Worm (Caenorhabditis elegans) whole organism, L4 larva: ENCODE measurements around the gene nish-1.

ENCODE experiments used
- D1046.2 ChIP-seq: fragments of 200-800 bp; sonication (Bioruptor generic); IDR thresholded peaks from 2 replicates; pipeline ENCODE4 v1.3.6; 2022; ENCODE audit warnings: missing genetic modification characterization, missing compliant biosample characterization
- F10B5.3 ChIP-seq: sonication (generic microtip); optimal IDR thresholded peaks from 2 replicates; lab custom pipeline; 2016; ENCODE audit warnings: mild to moderate bottlenecking, missing genetic modification characterization, missing compliant biosample characterization
- F26F4.8 ChIP-seq: fragments of 200-800 bp; sonication (Bioruptor generic); conservative IDR thresholded peaks from 2 replicates; pipeline ENCODE4 v1.3.6; 2022; ENCODE audit warnings: missing genetic modification characterization, missing compliant biosample characterization
- F37D6.2 ChIP-seq: sonication (generic microtip); optimal IDR thresholded peaks from 2 replicates; lab custom pipeline; 2016; ENCODE audit warnings: mild to moderate bottlenecking, missing genetic modification characterization, missing compliant biosample characterization
- F44E2.7 ChIP-seq: fragments of 200-800 bp; sonication (Bioruptor generic); IDR thresholded peaks from 2 replicates; pipeline ENCODE4 v2.1.2; 2022; ENCODE audit warnings: missing genetic modification characterization, missing compliant biosample characterization
- R02D3.7 ChIP-seq: fragments of 150-350 bp; sonication (generic microtip); optimal IDR thresholded peaks from 3 replicates; lab custom pipeline; 2014; ENCODE audit warnings: missing biosample characterization, missing genetic modification characterization
- Y105C5A.15 ChIP-seq: fragments of 200-800 bp; sonication (Bioruptor generic); IDR thresholded peaks from 2 replicates; pipeline ENCODE4 v1.3.6; 2022; ENCODE audit warnings: missing genetic modification characterization, missing compliant biosample characterization
- Y48G9A.11 ChIP-seq: fragments of 200-800 bp; sonication (Bioruptor generic); IDR thresholded peaks from 2 replicates; pipeline ENCODE4 v1.3.6; 2022; ENCODE audit warnings: missing genetic modification reagents, missing genetic modification characterization, missing compliant biosample characterization
- Y5F2A.4 ChIP-seq: fragments of 200-800 bp; sonication (Bioruptor generic); optimal IDR thresholded peaks from 2 replicates; lab custom pipeline; 2018; ENCODE audit warnings: mild to moderate bottlenecking, missing genetic modification characterization, missing compliant biosample characterization
- ZK337.2 ChIP-seq: fragments of 200-800 bp; sonication (Bioruptor generic); IDR thresholded peaks from 2 replicates; pipeline ENCODE4 v1.3.6; 2022; ENCODE audit warnings: missing genetic modification reagents, missing genetic modification characterization, missing compliant biosample characterization
- ZK546.5 ChIP-seq, 2 experiments: sonication (generic microtip); optimal IDR thresholded peaks; 2 replicates each; lab custom pipeline; 2017; ENCODE audit warnings: missing biosample characterization in 2 of 2, missing genetic modification characterization in 2 of 2
- aha-1 ChIP-seq: fragments of 150-350 bp; peaks from one replicate; lab custom pipeline; 2014; ENCODE audit warnings: missing biosample characterization, missing genetic modification characterization
- ceh-20 ChIP-seq: fragments of 200-800 bp; sonication (Bioruptor generic); IDR thresholded peaks from 2 replicates; pipeline ENCODE4 v1.3.6; 2022; ENCODE audit warnings: missing genetic modification reagents, missing genetic modification characterization, missing compliant biosample characterization
- ceh-28 ChIP-seq: fragments of 150-350 bp; optimal IDR thresholded peaks from 2 replicates; lab custom pipeline; 2014; ENCODE audit warnings: missing biosample characterization, missing genetic modification reagents, missing genetic modification characterization
- cey-2 ChIP-seq: sonication (generic microtip); optimal IDR thresholded peaks from 3 replicates; lab custom pipeline; 2017; ENCODE audit warnings: missing genetic modification characterization, mild to moderate bottlenecking, missing compliant biosample characterization, antibody characterized with exemption, borderline replicate concordance; ENCODE audit not compliant: insufficient read depth
- daf-12 ChIP-seq: fragments of 150-350 bp; optimal IDR thresholded peaks from 2 replicates; lab custom pipeline; 2014; ENCODE audit warnings: missing biosample characterization, missing genetic modification reagents, missing genetic modification characterization
- dmd-6 ChIP-seq: fragments of 200-800 bp; sonication (Bioruptor generic); IDR thresholded peaks from 2 replicates; pipeline ENCODE4 v1.3.6; 2022; ENCODE audit warnings: missing genetic modification reagents, missing genetic modification characterization, missing compliant biosample characterization
- dmd-8 ChIP-seq: fragments of 200-800 bp; sonication (Bioruptor generic); IDR thresholded peaks from 2 replicates; pipeline ENCODE4 v1.3.6; 2022; ENCODE audit warnings: missing genetic modification characterization, missing compliant biosample characterization
- dmd-9 ChIP-seq: fragments of 200-800 bp; sonication (Bioruptor generic); IDR thresholded peaks from 2 replicates; pipeline ENCODE4 v1.3.6; 2022; ENCODE audit warnings: missing genetic modification reagents, missing genetic modification characterization, missing compliant biosample characterization
- dve-1 ChIP-seq: sonication (generic microtip); optimal IDR thresholded peaks from 2 replicates; lab custom pipeline; 2017; ENCODE audit warnings: antibody characterized with exemption, mild to moderate bottlenecking, missing genetic modification characterization, missing compliant biosample characterization; ENCODE audit not compliant: insufficient read depth
- egl-43 ChIP-seq: fragments of 200-800 bp; sonication (Bioruptor generic); IDR thresholded peaks from 2 replicates; pipeline ENCODE4 v1.3.6; 2022; ENCODE audit warnings: missing genetic modification reagents, missing genetic modification characterization, missing compliant biosample characterization
- fos-1 ChIP-seq: fragments of 150-350 bp; optimal IDR thresholded peaks from 2 replicates; lab custom pipeline; 2014; ENCODE audit warnings: missing biosample characterization, missing genetic modification characterization
- hif-1 ChIP-seq, 2 experiments: sonication (generic microtip); optimal IDR thresholded peaks; 2 replicates each; lab custom pipeline; 2016 to 2017; ENCODE audit warnings: missing compliant biosample characterization in 2 of 2, missing genetic modification characterization in 2 of 2, missing genetic modification reagents in 2 of 2, missing genotype in 2 of 2, mild to moderate bottlenecking in 1 of 2
- hlh-11 ChIP-seq: fragments of 200-800 bp; sonication (Bioruptor generic); optimal IDR thresholded peaks from 2 replicates; lab custom pipeline; 2018; ENCODE audit warnings: mild to moderate bottlenecking, missing genetic modification characterization, missing compliant biosample characterization
- hmg-1.1 ChIP-seq: fragments of 200-800 bp; sonication (Bioruptor generic); IDR thresholded peaks from 2 replicates; pipeline ENCODE4 v1.3.6; 2022; ENCODE audit warnings: missing genetic modification reagents, missing genetic modification characterization, missing compliant biosample characterization
- jun-1 ChIP-seq: fragments of 150-350 bp; optimal IDR thresholded peaks from 2 replicates; lab custom pipeline; 2014; ENCODE audit warnings: missing biosample characterization, missing genetic modification reagents, missing genetic modification characterization
- lin-15B ChIP-seq: fragments of 150-350 bp; sonication (generic microtip); optimal IDR thresholded peaks from 3 replicates; lab custom pipeline; 2014; ENCODE audit warnings: missing biosample characterization, missing genetic modification characterization
- lir-3 ChIP-seq: sonication (generic microtip); optimal IDR thresholded peaks from 2 replicates; lab custom pipeline; 2016; ENCODE audit warnings: mild to moderate bottlenecking, missing genetic modification characterization, missing compliant biosample characterization
- lsy-2 ChIP-seq, 2 experiments: fragments of 150-350 bp in 1 of 2; sonication (generic microtip) in 1 of 2; optimal IDR thresholded peaks; 2 replicates each; lab custom pipeline; 2014 to 2017; ENCODE audit warnings: missing biosample characterization in 2 of 2, missing genetic modification characterization in 2 of 2
- madf-5 ChIP-seq, 2 experiments: fragments of 200-800 bp; sonication (Bioruptor generic); IDR thresholded peaks; 2 replicates each; pipeline ENCODE4 v1.3.6; 2022; ENCODE audit warnings: missing compliant biosample characterization in 2 of 2, missing genetic modification characterization in 2 of 2
- mdl-1 ChIP-seq, 2 experiments: fragments of 150-350 bp in 1 of 2; sonication (generic microtip) in 1 of 2; optimal IDR thresholded peaks; 2 replicates each; lab custom pipeline; 2014 to 2017; ENCODE audit warnings: missing biosample characterization in 2 of 2, missing genetic modification characterization in 2 of 2
- mes-2 ChIP-seq: sonication (generic microtip); optimal IDR thresholded peaks from 2 replicates; lab custom pipeline; 2016; ENCODE audit warnings: missing genotype, mild to moderate bottlenecking, missing genetic modification characterization, missing compliant biosample characterization; ENCODE audit not compliant: poor library complexity, severe bottlenecking
- mxl-2 ChIP-seq: fragments of 200-800 bp; sonication (Bioruptor generic); conservative IDR thresholded peaks from 2 replicates; pipeline ENCODE4 v1.3.6; 2022; ENCODE audit warnings: missing genetic modification reagents, missing genetic modification characterization, missing compliant biosample characterization
- nhr-10 ChIP-seq: fragments of 150-350 bp; optimal IDR thresholded peaks from 2 replicates; lab custom pipeline; 2014; ENCODE audit warnings: missing biosample characterization, missing genetic modification characterization
- nhr-11 ChIP-seq: fragments of 150-350 bp; optimal IDR thresholded peaks from 2 replicates; lab custom pipeline; 2014; ENCODE audit warnings: missing biosample characterization, missing genetic modification characterization
- nhr-28 ChIP-seq: fragments of 150-350 bp; optimal IDR thresholded peaks from 2 replicates; lab custom pipeline; 2014; ENCODE audit warnings: missing biosample characterization, missing genetic modification characterization
- nhr-41 ChIP-seq: fragments of 200-800 bp; sonication (Bioruptor generic); IDR thresholded peaks from 2 replicates; pipeline ENCODE4 v1.3.6; 2022; ENCODE audit warnings: missing genetic modification reagents, missing genetic modification characterization, missing compliant biosample characterization
- nhr-6 ChIP-seq: fragments of 150-350 bp; optimal IDR thresholded peaks from 2 replicates; lab custom pipeline; 2014; ENCODE audit warnings: missing biosample characterization, missing genetic modification characterization
- nhr-76 ChIP-seq: fragments of 150-350 bp; optimal IDR thresholded peaks from 2 replicates; lab custom pipeline; 2014; ENCODE audit warnings: missing biosample characterization, missing genetic modification characterization
- php-3 ChIP-seq: fragments of 200-800 bp; sonication (Bioruptor generic); IDR thresholded peaks from 2 replicates; pipeline ENCODE4 v1.3.6; 2022; ENCODE audit warnings: missing genetic modification reagents, missing genetic modification characterization, missing compliant biosample characterization
- rbr-2 ChIP-seq: sonication (generic microtip); optimal IDR thresholded peaks from 2 replicates; lab custom pipeline; 2016; ENCODE audit warnings: missing genotype, missing genetic modification characterization, missing compliant biosample characterization
- saeg-2 ChIP-seq: fragments of 200-800 bp; sonication (Bioruptor generic); IDR thresholded peaks from 2 replicates; pipeline ENCODE4 v1.3.6; 2022; ENCODE audit warnings: missing genetic modification reagents, missing genetic modification characterization, missing compliant biosample characterization
- sdz-12 ChIP-seq: fragments of 200-800 bp; sonication (Bioruptor generic); optimal IDR thresholded peaks from 2 replicates; lab custom pipeline; 2018; ENCODE audit warnings: mild to moderate bottlenecking, missing genetic modification characterization, missing compliant biosample characterization
- set-16 ChIP-seq: fragments of 200-800 bp; sonication (Bioruptor generic); IDR thresholded peaks from 2 replicates; pipeline ENCODE4 v1.3.6; 2022; ENCODE audit warnings: missing genetic modification reagents, missing genetic modification characterization, missing compliant biosample characterization
- snpc-4 ChIP-seq: fragments of 150-350 bp; optimal IDR thresholded peaks from 2 replicates; lab custom pipeline; 2014; ENCODE audit warnings: missing biosample characterization, missing genetic modification characterization
- spr-3 ChIP-seq: fragments of 200-800 bp; sonication (Bioruptor generic); optimal IDR thresholded peaks from 2 replicates; lab custom pipeline; 2018; ENCODE audit warnings: mild to moderate bottlenecking, missing genetic modification characterization, missing compliant biosample characterization
- unc-62 ChIP-seq, 3 experiments: fragments of 150-350 bp in 1 of 3; sonication (generic microtip); optimal IDR thresholded peaks in 2 of 3; peaks in 1 of 3; 1 replicate in 1 of 3; 2 replicates in 2 of 3; lab custom pipeline; 2014 to 2017; ENCODE audit warnings: missing biosample characterization in 3 of 3, missing genetic modification characterization in 3 of 3, missing genetic modification reagents in 3 of 3, missing genotype in 1 of 3
- zip-2 ChIP-seq: fragments of 150-350 bp; optimal IDR thresholded peaks from 2 replicates; lab custom pipeline; 2014; ENCODE audit warnings: missing biosample characterization, missing genetic modification characterization

Gene nish-1

DNA sequence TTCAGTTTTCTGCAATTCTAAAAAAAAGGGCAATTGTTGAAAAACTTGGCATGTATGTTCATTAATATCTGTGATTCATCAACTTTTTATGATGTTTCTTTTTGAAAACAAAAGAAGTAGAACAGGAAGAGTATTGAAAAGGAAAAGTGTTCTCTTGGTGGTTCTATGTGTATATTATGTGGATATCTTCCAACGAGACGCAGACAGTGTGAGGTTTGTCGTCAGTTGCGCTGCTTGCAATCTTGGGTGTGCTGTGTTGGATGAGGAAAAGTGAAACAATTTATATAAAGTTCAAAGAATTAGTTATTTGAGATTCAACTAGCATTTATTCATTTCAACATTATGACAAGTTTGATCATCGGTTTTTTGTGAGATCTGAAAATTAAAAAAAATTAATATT, 11.7 kb upstream of the nish-1 start (continued):
- TF ChIP-seq lir-3 (no peak), mxl-2 (GFP tag; lab: Robert Waterston, UW) (no peak), fos-1 (tag; lab: Kevin White, UChicago) (no peak), dmd-6 (no peak), cey-2 (tag; lab: Kevin White, UChicago) (no peak), Y105C5A.15 (GFP tag; lab: Robert Waterston, UW) (no peak), php-3 (GFP tag; lab: Robert Waterston, UW) (no peak), dmd-9 (no peak), rbr-2 (tag; lab: Kevin White, UChicago) (no peak), mes-2 (tag; lab: Kevin White, UChicago) (peak; percentile 3), F10B5.3 (tag; lab: Kevin White, UChicago) (no peak), unc-62 (GFP tag; optimal IDR thresholded peaks at IDR 0.05 in 1 of 2; lab: Kevin White, UChicago) (no peak), unc-62 (tag; optimal IDR thresholded peaks at IDR 0.05; lab: Kevin White, UChicago) (no peak), ZK546.5 (tag; optimal IDR thresholded peaks at IDR 0.05; lab: Kevin White, UChicago) (no peak), dve-1 (peak; percentile 42), F37D6.2 (no peak), madf-5 (GFP tag; IDR thresholded peaks at IDR 0.05; lab: Robert Waterston, UW) (no peak), saeg-2 (GFP tag; lab: Robert Waterston, UW) (no peak), nhr-41 (no peak), nhr-11 (tag; lab: Kevin White, UChicago) (no peak), nhr-28 (tag; lab: Kevin White, UChicago) (peak; percentile 44), D1046.2 (no peak), Y5F2A.4 (GFP tag; lab: Kevin White, UChicago) (no peak), hmg-1.1 (GFP tag; lab: Robert Waterston, UW) (no peak), dmd-8 (GFP tag; lab: Robert Waterston, UW) (no peak), F44E2.7 (GFP tag; lab: Robert Waterston, UW) (no peak), F26F4.8 (GFP tag; lab: Robert Waterston, UW) (no peak), zip-2 (tag; lab: Kevin White, UChicago) (no peak), Y48G9A.11 (no peak), lin-15B (tag; lab: Kevin White, UChicago) (no peak), hlh-11 (peak; percentile 12), nhr-10 (tag; lab: Kevin White, UChicago) (no peak), lsy-2 (tag; optimal IDR thresholded peaks at IDR 0.05; lab: Kevin White, UChicago) (peak in 1 of 2 experiments; percentile 57)

DNA sequence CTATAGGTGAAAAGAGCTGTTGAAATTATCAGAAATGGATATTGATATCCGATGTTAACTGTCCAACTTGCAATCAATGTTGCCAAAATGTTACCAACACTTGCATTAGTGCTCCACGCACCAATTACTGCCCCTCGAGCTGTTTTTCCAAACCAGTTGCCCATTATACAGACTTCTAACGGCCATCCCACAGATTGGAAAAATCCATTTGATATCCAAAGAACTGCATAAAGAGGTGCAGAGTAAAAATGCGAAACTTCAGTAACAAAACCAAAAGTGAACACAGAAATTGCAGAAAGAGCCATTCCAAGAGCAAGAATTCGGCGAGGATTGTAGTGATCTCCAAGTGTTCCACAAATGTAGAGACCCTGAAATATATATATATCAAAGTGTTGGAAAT, 10.1 kb upstream of the nish-1 start:
- TF ChIP-seq aha-1 (tag; lab: Kevin White, UChicago) (peak; percentile 53), set-16 (GFP tag; lab: Robert Waterston, UW) (no peak)

ce11 chrIV:10855049-10855448, 9.1 kb upstream of the nish-1 start, which contains the start of gene T11G6.3:
TSS of gene T11G6.3 (minus strand) at chrIV:10855237.
- peak; percentile 13 for TF ChIP-seq nhr-76 (tag; lab: Kevin White, UChicago)
- no peak for TF ChIP-seq spr-3 (GFP tag; lab: Kevin White, UChicago)
- TF ChIP-seq aha-1 (tag; lab: Kevin White, UChicago), result peak; percentile 91
- TF ChIP-seq ceh-28 (tag; lab: Kevin White, UChicago), result no peak
- no peak for TF ChIP-seq sdz-12 (GFP tag; lab: Kevin White, UChicago)
- no peak for TF ChIP-seq ZK337.2 (GFP tag; lab: Robert Waterston, UW)
- no peak for TF ChIP-seq hmg-1.1 (GFP tag; lab: Robert Waterston, UW)
- TF ChIP-seq hlh-11, result peak; percentile 6
- no peak for TF ChIP-seq Y105C5A.15 (GFP tag; lab: Robert Waterston, UW)
- TF ChIP-seq jun-1 (tag; lab: Kevin White, UChicago), result no peak
- peak; percentile 28 for TF ChIP-seq nhr-28 (tag; lab: Kevin White, UChicago)
- no peak for TF ChIP-seq egl-43 (GFP tag; lab: Robert Waterston, UW)
- TF ChIP-seq R02D3.7 (tag; lab: Kevin White, UChicago), result no peak
- TF ChIP-seq hif-1 (tag; optimal IDR thresholded peaks at IDR 0.05; lab: Kevin White, UChicago), result no peak
- no peak for TF ChIP-seq ceh-20 (GFP tag; lab: Robert Waterston, UW)
- TF ChIP-seq daf-12 (tag; lab: Kevin White, UChicago), result no peak
- no peak for TF ChIP-seq php-3 (GFP tag; lab: Robert Waterston, UW)
- TF ChIP-seq mdl-1 (tag; optimal IDR thresholded peaks at IDR 0.05; lab: Kevin White, UChicago), result no peak
- TF ChIP-seq cey-2 (tag; lab: Kevin White, UChicago), result peak; percentile 4
- TF ChIP-seq nhr-6 (tag; lab: Kevin White, UChicago), result no peak
- TF ChIP-seq snpc-4 (tag; lab: Kevin White, UChicago), result no peak
- TF ChIP-seq set-16 (GFP tag; lab: Robert Waterston, UW), result no peak
- TF ChIP-seq F37D6.2, result no peak
